Worm (Caenorhabditis elegans): Measurements from ENCODE around the gene pbs-3.

pbs-3 gene

DNA sequence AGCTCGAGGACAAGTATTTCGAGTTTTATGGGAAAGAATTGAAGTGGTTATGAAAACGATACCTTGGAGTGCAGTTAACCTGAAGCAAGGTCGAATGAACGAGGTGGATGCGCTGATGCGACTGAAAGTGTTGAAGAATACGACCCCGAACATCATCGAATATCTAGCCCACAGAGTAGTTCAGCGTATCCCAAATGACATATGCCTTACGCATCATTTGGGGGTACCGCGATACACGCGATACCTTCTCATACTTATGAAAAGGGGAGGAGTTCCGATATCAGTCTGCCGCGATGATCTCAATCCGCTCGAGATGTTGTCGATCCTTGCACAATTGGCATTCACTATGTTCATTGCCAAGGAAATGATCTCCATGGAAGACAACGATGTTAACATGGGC is 34.6 kb upstream of the pbs-3 start, which contains the start of gene T27F7.12:
Gene T27F7.12, plus strand, starts transcription at position 301 of the 400 bp plus-strand sequence.
- TF ChIP-seq elt-1 (tag; optimal IDR thresholded peaks at IDR 0.05): no peak
- TF ChIP-seq lin-15B (tag; optimal IDR thresholded peaks at IDR 0.05): no peak
- no peak for TF ChIP-seq egl-27 (tag; optimal IDR thresholded peaks at IDR 0.05)
- TF ChIP-seq unc-39 (tag; optimal IDR thresholded peaks at IDR 0.05): no peak
- TF ChIP-seq eor-1 (tag; optimal IDR thresholded peaks at IDR 0.05): no peak
- TF ChIP-seq nhr-77 (tag; optimal IDR thresholded peaks at IDR 0.05): no peak
- TF ChIP-seq nhr-76 (tag; optimal IDR thresholded peaks at IDR 0.05): no peak
- TF ChIP-seq hmg-11 (tag; optimal IDR thresholded peaks at IDR 0.05): no peak
- TF ChIP-seq elt-3 (tag; optimal IDR thresholded peaks at IDR 0.05): no peak
- TF ChIP-seq R02D3.7 (tag; optimal IDR thresholded peaks at IDR 0.05): no peak
- TF ChIP-seq sea-2 (GFP tag; optimal IDR thresholded peaks at IDR 0.05): no peak
- TF ChIP-seq ztf-4 (tag; optimal IDR thresholded peaks at IDR 0.05): no peak
- no peak for TF ChIP-seq lin-39 (tag; optimal IDR thresholded peaks at IDR 0.05)

DNA sequence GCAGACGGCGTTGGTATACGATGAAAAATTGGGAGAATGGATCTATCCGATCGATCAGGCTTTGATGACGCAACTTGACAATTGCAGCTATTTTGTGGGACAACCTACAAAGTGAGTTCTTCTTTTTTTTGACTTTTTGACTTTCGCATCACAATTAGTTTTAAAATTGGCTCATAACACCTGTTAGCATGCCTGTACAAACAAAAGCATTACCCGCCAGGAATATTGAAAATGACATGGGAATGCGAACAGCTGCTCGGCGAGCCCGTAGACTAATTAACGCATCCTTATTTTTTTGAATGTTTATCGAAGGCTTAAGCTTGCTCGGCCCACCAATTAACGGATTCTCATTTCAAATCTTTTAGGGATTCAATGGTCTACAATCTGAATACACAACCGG is 32.0 kb upstream of the pbs-3 start:
- TF ChIP-seq mdl-1 (tag; optimal IDR thresholded peaks at IDR 0.05) (no peak), ztf-4 (tag; optimal IDR thresholded peaks at IDR 0.05) (no peak), unc-62 (GFP tag; optimal IDR thresholded peaks at IDR 0.05) (no peak), mml-1 (tag; optimal IDR thresholded peaks at IDR 0.05) (no peak), hmg-11 (tag; optimal IDR thresholded peaks at IDR 0.05) (no peak), eor-1 (tag; optimal IDR thresholded peaks at IDR 0.05) (no peak), R02D3.7 (tag; optimal IDR thresholded peaks at IDR 0.05) (no peak), sea-2 (GFP tag; optimal IDR thresholded peaks at IDR 0.05) (no peak), nhr-43 (tag; optimal IDR thresholded peaks at IDR 0.05; ENCODE audit: poor library complexity, severe bottlenecking) (no peak)

DNA sequence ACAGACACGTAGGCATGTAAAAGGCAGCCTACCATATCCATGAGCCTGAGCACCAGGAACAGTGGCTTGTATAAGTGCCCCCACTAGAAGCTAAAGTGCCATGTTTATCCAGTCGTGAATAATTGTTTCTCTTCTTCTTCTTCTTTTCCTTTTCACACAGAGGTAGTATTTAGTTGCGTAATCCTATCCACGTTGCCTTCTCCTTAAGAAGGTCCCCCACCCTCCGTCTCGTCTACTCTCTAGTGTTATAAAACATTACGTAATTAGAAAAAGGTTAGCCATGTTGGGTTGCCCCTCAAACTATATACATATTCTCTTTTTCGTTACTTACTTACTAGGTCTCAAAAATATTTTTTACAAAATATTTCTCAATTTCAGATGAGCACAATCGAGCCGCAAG is 31.4 kb upstream of the pbs-3 start:
- TF ChIP-seq aly-2 (tag; optimal IDR thresholded peaks at IDR 0.05) (no peak), ceh-82 (tag; optimal IDR thresholded peaks at IDR 0.05) (no peak), egl-27 (tag; optimal IDR thresholded peaks at IDR 0.05) (no peak), ceh-28 (tag; optimal IDR thresholded peaks at IDR 0.05) (no peak), lin-39 (tag; optimal IDR thresholded peaks at IDR 0.05) (no peak), ztf-4 (tag; optimal IDR thresholded peaks at IDR 0.05) (no peak), elt-3 (tag; optimal IDR thresholded peaks at IDR 0.05) (no peak), pha-4 (tag; optimal IDR thresholded peaks at IDR 0.05) (no peak)

DNA sequence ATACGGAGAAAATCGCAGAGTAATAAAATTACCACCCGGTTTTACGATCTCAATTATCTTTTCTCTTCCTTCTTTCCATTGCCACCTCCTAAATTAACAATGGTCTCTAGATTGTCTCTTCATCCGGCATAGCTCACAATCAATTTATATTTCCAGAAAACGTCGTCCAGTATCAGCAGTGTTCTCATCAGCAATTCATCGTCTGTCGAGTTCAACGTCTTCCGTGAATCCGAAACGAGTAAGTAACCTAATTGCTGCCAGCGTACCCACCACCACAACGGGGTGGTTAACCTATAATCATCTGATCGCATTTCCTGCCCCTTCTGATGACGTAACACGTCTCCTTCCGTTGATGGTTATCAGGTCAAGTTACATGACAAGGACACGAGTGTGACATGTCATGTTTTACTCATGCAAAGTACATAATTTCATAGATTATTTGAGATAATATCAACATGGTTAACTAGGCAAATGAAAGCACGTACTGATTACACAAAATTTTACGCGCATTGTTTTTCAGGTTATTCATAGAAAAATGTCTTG is 30.8 kb upstream of the pbs-3 start:
- TF ChIP-seq elt-1 (tag; optimal IDR thresholded peaks at IDR 0.05) (peak; percentile 65), nhr-237 (tag; optimal IDR thresholded peaks at IDR 0.05) (no peak), nhr-23 (tag; optimal IDR thresholded peaks at IDR 0.05) (peak; percentile 74), elt-3 (tag; optimal IDR thresholded peaks at IDR 0.05) (no peak), tbx-2 (tag; optimal IDR thresholded peaks at IDR 0.05) (no peak)

DNA sequence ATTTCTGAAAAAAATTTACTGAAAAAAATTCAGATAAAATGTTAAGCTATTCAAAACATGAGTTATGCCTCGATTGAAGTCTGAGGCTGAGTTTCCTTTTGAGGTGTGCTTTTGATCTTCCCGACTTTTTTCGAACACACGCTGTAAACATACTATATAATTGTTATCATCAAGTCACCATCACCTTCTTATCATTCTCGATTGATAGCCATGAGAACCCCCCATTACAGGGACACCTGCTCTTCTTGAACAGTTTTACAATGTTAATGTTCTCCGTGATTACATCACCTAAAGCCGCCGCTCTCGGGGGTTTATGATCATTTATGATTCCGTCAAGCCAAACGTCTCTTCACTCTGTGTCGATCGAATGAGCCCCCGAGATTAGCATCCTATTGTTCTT is 28.9 kb upstream of the pbs-3 start:
- no peak for TF ChIP-seq eor-1 (tag; optimal IDR thresholded peaks at IDR 0.05)
- TF ChIP-seq sea-2 (GFP tag; optimal IDR thresholded peaks at IDR 0.05): no peak
- no peak for TF ChIP-seq fkh-10 (GFP tag; optimal IDR thresholded peaks at IDR 0.05)
- TF ChIP-seq ceh-16 (tag; optimal IDR thresholded peaks at IDR 0.05): no peak
- no peak for TF ChIP-seq hmg-11 (tag; optimal IDR thresholded peaks at IDR 0.05)
- TF ChIP-seq mml-1 (tag; optimal IDR thresholded peaks at IDR 0.05): no peak
- TF ChIP-seq lin-39 (tag; optimal IDR thresholded peaks at IDR 0.05): no peak
- no peak for TF ChIP-seq jun-1 (tag; optimal IDR thresholded peaks at IDR 0.05)
- TF ChIP-seq nfya-1 (tag; optimal IDR thresholded peaks at IDR 0.05; ENCODE audit: insufficient read depth): no peak
- no peak for TF ChIP-seq pha-4 (tag; optimal IDR thresholded peaks at IDR 0.05)

DNA sequence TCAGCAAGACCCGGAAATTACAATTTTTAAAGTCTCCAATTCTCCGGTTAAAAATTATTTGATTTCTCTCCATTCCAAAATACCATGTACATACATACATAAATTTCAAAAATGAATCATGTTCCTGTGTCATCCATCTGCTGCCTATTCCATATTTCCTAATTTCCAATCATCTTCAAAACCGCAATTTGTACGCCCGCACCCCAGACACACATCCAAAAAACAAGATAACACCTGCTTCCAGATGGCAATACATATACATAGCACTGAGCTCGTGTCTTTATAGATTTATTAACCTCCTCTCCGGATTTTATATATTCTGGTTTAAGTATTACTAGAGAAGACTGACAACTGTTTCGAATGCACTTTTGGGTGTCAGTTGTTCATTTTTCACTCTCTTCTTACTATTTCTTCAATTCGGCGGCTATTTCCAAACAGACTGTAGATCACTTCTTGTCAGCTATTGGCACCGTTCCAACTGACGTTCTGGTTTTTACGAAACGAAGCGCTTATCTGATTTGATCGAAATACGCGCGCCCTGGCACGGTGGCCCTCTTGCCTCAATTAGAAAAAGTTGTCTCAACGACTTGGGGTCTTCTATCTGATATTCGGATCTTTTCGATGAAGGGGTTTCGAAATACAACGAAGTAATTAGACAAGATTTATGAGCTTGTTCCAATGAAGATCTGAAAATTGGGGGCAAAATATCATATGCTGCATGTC is 26.6 kb upstream of the pbs-3 start:
- TF ChIP-seq skn-1 (tag; optimal IDR thresholded peaks at IDR 0.05) (no peak), mdl-1 (tag; optimal IDR thresholded peaks at IDR 0.05) (no peak), nfya-1 (tag; optimal IDR thresholded peaks at IDR 0.05; ENCODE audit: insufficient read depth) (no peak), pha-4 (tag; optimal IDR thresholded peaks at IDR 0.05) (no peak), R02D3.7 (tag; optimal IDR thresholded peaks at IDR 0.05) (no peak), ZK546.5 (tag; optimal IDR thresholded peaks at IDR 0.05) (no peak), elt-1 (tag; optimal IDR thresholded peaks at IDR 0.05) (peak; percentile 83), nhr-25 (tag; optimal IDR thresholded peaks at IDR 0.05) (peak; percentile 22), ceh-16 (tag; optimal IDR thresholded peaks at IDR 0.05) (no peak), hmg-11 (tag; optimal IDR thresholded peaks at IDR 0.05) (no peak), eor-1 (tag; optimal IDR thresholded peaks at IDR 0.05) (no peak), nhr-76 (tag; optimal IDR thresholded peaks at IDR 0.05) (no peak), egl-27 (tag; optimal IDR thresholded peaks at IDR 0.05) (no peak), tbx-2 (tag; optimal IDR thresholded peaks at IDR 0.05) (no peak), ztf-11 (tag; optimal IDR thresholded peaks at IDR 0.05) (no peak)
